Fruit fly (Drosophila melanogaster): ENCODE results near the gene Sry-delta.

Sry-delta gene

dm6 chr3R:30050448-30050847, 7.3 kb downstream of the Sry-delta start (continued):
- TF ChIP-seq cg (GFP tag; optimal IDR thresholded peaks at IDR 0.05), result no peak
- no peak for TF ChIP-seq CG5953 (GFP tag; IDR thresholded peaks at IDR 0.05)
- no peak for TF ChIP-seq CG4617 (GFP tag; optimal IDR thresholded peaks at IDR 0.05; ENCODE audit: borderline replicate concordance)
- no peak for TF ChIP-seq CG10209 (GFP tag; optimal IDR thresholded peaks at IDR 0.05)
- TF ChIP-seq MESR4 (GFP tag; optimal IDR thresholded peaks at IDR 0.05), result no peak
- TF ChIP-seq run (tag; optimal IDR thresholded peaks at IDR 0.05), result no peak

- TF ChIP-seq bbx (GFP tag; IDR thresholded peaks at IDR 0.05; ENCODE audit: partially characterized antibody) (peak; percentile 18; the same call in 1 of the 2 replicates), Dp (GFP tag; optimal IDR thresholded peaks at IDR 0.05) (no peak), CG8290 (GFP tag; optimal IDR thresholded peaks at IDR 0.05) (no peak), CG8290 (tag; optimal IDR thresholded peaks at IDR 0.05) (peak in 1 of 2 experiments; percentile 4), Dref (GFP tag; IDR thresholded peaks at IDR 0.05) (no peak), CG17912 (GFP tag; optimal IDR thresholded peaks at IDR 0.05) (no peak), CG32532 (GFP tag; IDR thresholded peaks at IDR 0.05) (0 out of 2 replicates have a peak, but pooled peaks have one; percentile 7), vvl (GFP tag; IDR thresholded peaks at IDR 0.05) (no peak), sr (GFP tag; IDR thresholded peaks at IDR 0.05) (peak; percentile 58; the same call in 2 of the 3 replicates), CG10274 (GFP tag; optimal IDR thresholded peaks at IDR 0.05) (no peak), CG10979 (tag; optimal IDR thresholded peaks at IDR 0.05) (no peak), esg (GFP tag; conservative IDR thresholded peaks at IDR 0.05) (no peak), eve (GFP tag; optimal IDR thresholded peaks at IDR 0.05) (no peak), Scr (GFP tag; IDR thresholded peaks at IDR 0.05; ENCODE audit: partially characterized antibody) (0 out of 2 replicates have a peak, but pooled peaks have one; percentile 5), Atf6 (GFP tag; IDR thresholded peaks at IDR 0.05) (peak; percentile 16; the same call in 1 of the 2 replicates), trem (tag; optimal IDR thresholded peaks at IDR 0.05) (no peak), Chrac-16 (GFP tag; optimal IDR thresholded peaks at IDR 0.05) (no peak), CG10543 (GFP tag; optimal IDR thresholded peaks at IDR 0.05) (peak; percentile 1), CG1832 (GFP tag; optimal IDR thresholded peaks at IDR 0.05) (no peak), sima (GFP tag; optimal IDR thresholded peaks at IDR 0.05) (no peak), CG15269 (tag; optimal IDR thresholded peaks at IDR 0.05) (no peak), dysf (GFP tag; IDR thresholded peaks at IDR 0.05) (no peak), jumu (GFP tag; optimal IDR thresholded peaks at IDR 0.05) (no peak), CG13894 (tag; optimal IDR thresholded peaks at IDR 0.05) (no peak), Optix (GFP tag; IDR thresholded peaks at IDR 0.05) (no peak), tna (GFP tag; IDR thresholded peaks at IDR 0.05; ENCODE audit: partially characterized antibody) (no peak), HLH54F (GFP tag; optimal IDR thresholded peaks at IDR 0.05) (no peak), CG1529 (GFP tag; optimal IDR thresholded peaks at IDR 0.05) (no peak), Oli (tag; optimal IDR thresholded peaks at IDR 0.05) (no peak), CG2889 (GFP tag; IDR thresholded peaks at IDR 0.05) (no peak), stwl (tag; optimal IDR thresholded peaks at IDR 0.05) (no peak), CG11085 (GFP tag; IDR thresholded peaks at IDR 0.05) (no peak), amos (GFP tag; IDR thresholded peaks at IDR 0.05; ENCODE audit: partially characterized antibody) (no peak), Deaf1 (tag; optimal IDR thresholded peaks at IDR 0.05) (peak; percentile 71), CG9932 (GFP tag; IDR thresholded peaks at IDR 0.05) (no peak), dm (GFP tag; optimal IDR thresholded peaks at IDR 0.05) (no peak), chm (GFP tag; IDR thresholded peaks at IDR 0.05) (no peak), CG18262 (tag; optimal IDR thresholded peaks at IDR 0.05) (no peak), Fer2 (tag; optimal IDR thresholded peaks at IDR 0.05) (no peak), CG7987 (GFP tag; optimal IDR thresholded peaks at IDR 0.05) (peak; percentile 12), sd (tag; optimal IDR thresholded peaks at IDR 0.05) (peak; percentile 88), gsb (GFP tag; IDR thresholded peaks at IDR 0.05) (no peak), CG7271 (tag; optimal IDR thresholded peaks at IDR 0.05) (no peak), Pdp1 (GFP tag; optimal IDR thresholded peaks at IDR 0.05) (no peak)
Observed at dm6 chr3R:30051933-30052332, 8.8 kb downstream of the Sry-delta start, which contains the start of gene CG15528. TSS of gene CG15528 (minus strand) at chr3R:30052112.
